Worm (Caenorhabditis elegans) whole organism, young adult: ENCODE results near the gene ncs-6.
A peak's percentile ranks its signal among the peaks of the same experiment; 100 is the strongest.

Source experiments
- B0019.2 ChIP-seq: fragments of 200-800 bp; sonication (Bioruptor generic); conservative IDR thresholded peaks from 2 replicates; pipeline ENCODE4 v1.3.6; 2022; ENCODE audit warnings: missing genetic modification reagents, missing genetic modification characterization, missing compliant biosample characterization
- B0035.1 ChIP-seq: sonication (generic microtip); optimal IDR thresholded peaks from 2 replicates; lab custom pipeline; 2016; ENCODE audit warnings: missing genetic modification characterization, mild to moderate bottlenecking, missing compliant biosample characterization, missing genotype, missing genetic modification reagents
- B0336.3 ChIP-seq: fragments of 200-800 bp; sonication (Bioruptor generic); IDR thresholded peaks from 2 replicates; pipeline ENCODE4 v1.3.6; 2022; ENCODE audit warnings: missing genetic modification characterization, missing compliant biosample characterization
- D2030.7 ChIP-seq: fragments of 200-800 bp; sonication (Bioruptor generic); IDR thresholded peaks from 2 replicates; pipeline ENCODE4 v1.3.6; 2022; ENCODE audit warnings: missing genetic modification reagents, missing genetic modification characterization, missing compliant biosample characterization
- F23B12.7 ChIP-seq: sonication (generic microtip); optimal IDR thresholded peaks from 2 replicates; lab custom pipeline; 2017; ENCODE audit warnings: missing genetic modification characterization, mild to moderate bottlenecking, missing compliant biosample characterization, antibody characterized with exemption, moderate library complexity; ENCODE audit not compliant: insufficient read depth
- F33H1.4 ChIP-seq: fragments of 200-800 bp; sonication (Bioruptor generic); IDR thresholded peaks from 2 replicates; pipeline ENCODE4 v1.3.6; 2022; ENCODE audit warnings: missing genetic modification reagents, missing genetic modification characterization, missing compliant biosample characterization
- F37B4.10 ChIP-seq: fragments of 200-800 bp; sonication (Bioruptor generic); IDR thresholded peaks from 2 replicates; pipeline ENCODE4 v1.3.6; 2022; ENCODE audit warnings: missing genetic modification characterization, missing compliant biosample characterization
- T07F8.4 ChIP-seq: sonication (generic microtip); optimal IDR thresholded peaks from 2 replicates; lab custom pipeline; 2016; ENCODE audit warnings: mild to moderate bottlenecking, missing genetic modification characterization, moderate library complexity, missing compliant biosample characterization
- Y53F4B.3 ChIP-seq: fragments of 200-800 bp; sonication (Bioruptor generic); IDR thresholded peaks from 2 replicates; pipeline ENCODE4 v1.3.6; 2022; ENCODE audit warnings: missing genetic modification reagents, missing genetic modification characterization, missing compliant biosample characterization
- Y95B8A.8 ChIP-seq: fragments of 200-800 bp; sonication (Bioruptor generic); IDR thresholded peaks from 2 replicates; pipeline ENCODE4 v1.3.6; 2022; ENCODE audit warnings: missing genetic modification reagents, missing genetic modification characterization, missing compliant biosample characterization
- athp-1 ChIP-seq: sonication (generic microtip); optimal IDR thresholded peaks from 2 replicates; lab custom pipeline; 2017; ENCODE audit warnings: mild to moderate bottlenecking, missing genetic modification characterization, missing compliant biosample characterization
- attf-5 ChIP-seq: fragments of 200-800 bp; sonication (Bioruptor generic); optimal IDR thresholded peaks from 2 replicates; lab custom pipeline; 2018; ENCODE audit warnings: mild to moderate bottlenecking, missing genetic modification characterization, missing compliant biosample characterization
- bed-2 ChIP-seq: fragments of 200-800 bp; sonication (Bioruptor generic); IDR thresholded peaks from 2 replicates; pipeline ENCODE4 v1.3.6; 2022; ENCODE audit warnings: missing genetic modification reagents, missing genetic modification characterization, missing compliant biosample characterization
- ceh-91 ChIP-seq: fragments of 200-800 bp; sonication (Bioruptor generic); IDR thresholded peaks from 2 replicates; pipeline ENCODE4 v1.3.6; 2022; ENCODE audit warnings: missing genetic modification reagents, missing genetic modification characterization, missing compliant biosample characterization
- chd-7 ChIP-seq: sonication (generic microtip); optimal IDR thresholded peaks from 2 replicates; lab custom pipeline; 2016; ENCODE audit warnings: mild to moderate bottlenecking, missing genetic modification characterization, moderate library complexity, missing compliant biosample characterization
- him-1 ChIP-seq: sonication (generic microtip); optimal IDR thresholded peaks from 2 replicates; lab custom pipeline; 2016; ENCODE audit warnings: missing genotype, missing genetic modification reagents, missing genetic modification characterization, missing compliant biosample characterization
- hmg-1.2 ChIP-seq: fragments of 200-800 bp; sonication (Bioruptor generic); IDR thresholded peaks from 2 replicates; pipeline ENCODE4 v1.3.6; 2022; ENCODE audit warnings: missing genetic modification reagents, missing genetic modification characterization, missing compliant biosample characterization
- lag-1 ChIP-seq: fragments of 200-800 bp; sonication (Bioruptor generic); IDR thresholded peaks from 2 replicates; pipeline ENCODE4 v1.3.6; 2022; ENCODE audit warnings: missing genetic modification reagents, missing genetic modification characterization, missing compliant biosample characterization
- lin-26 ChIP-seq: fragments of 200-800 bp; sonication (Bioruptor generic); IDR thresholded peaks from 2 replicates; pipeline ENCODE4 v1.3.6; 2022; ENCODE audit warnings: missing genetic modification reagents, missing genetic modification characterization, missing compliant biosample characterization
- lin-40 ChIP-seq: sonication (generic microtip); optimal IDR thresholded peaks from 2 replicates; lab custom pipeline; 2016; ENCODE audit warnings: missing genetic modification characterization, mild to moderate bottlenecking, missing compliant biosample characterization, missing genotype, missing genetic modification reagents
- lin-54 ChIP-seq: fragments of 200-800 bp; sonication (Bioruptor generic); optimal IDR thresholded peaks from 2 replicates; lab custom pipeline; 2018; ENCODE audit warnings: mild to moderate bottlenecking, missing genetic modification characterization, missing compliant biosample characterization
- lir-1 ChIP-seq: fragments of 200-800 bp; sonication (Bioruptor generic); conservative IDR thresholded peaks from 2 replicates; pipeline ENCODE4 v1.3.6; 2022; ENCODE audit warnings: missing genetic modification reagents, missing genetic modification characterization, missing compliant biosample characterization
- lsl-1 ChIP-seq: fragments of 200-800 bp; sonication (Bioruptor generic); optimal IDR thresholded peaks from 2 replicates; lab custom pipeline; 2018; ENCODE audit warnings: mild to moderate bottlenecking, missing genetic modification characterization, moderate library complexity, missing compliant biosample characterization
- madf-10 ChIP-seq: sonication (generic microtip); optimal IDR thresholded peaks from 2 replicates; lab custom pipeline; 2016; ENCODE audit warnings: mild to moderate bottlenecking, missing genetic modification characterization, missing compliant biosample characterization
- madf-6 ChIP-seq: fragments of 200-800 bp; sonication (Bioruptor generic); IDR thresholded peaks from 2 replicates; pipeline ENCODE4 v1.3.6; 2022; ENCODE audit warnings: missing genetic modification reagents, missing genetic modification characterization, missing compliant biosample characterization
- madf-8 ChIP-seq: fragments of 200-800 bp; sonication (Bioruptor generic); conservative IDR thresholded peaks from 2 replicates; pipeline ENCODE4 v1.3.6; 2022; ENCODE audit warnings: missing genetic modification reagents, missing genetic modification characterization, missing compliant biosample characterization
- mcd-1 ChIP-seq: fragments of 200-800 bp; sonication (Bioruptor generic); IDR thresholded peaks from 2 replicates; pipeline ENCODE4 v1.3.6; 2022; ENCODE audit warnings: missing genetic modification reagents, missing genetic modification characterization, missing compliant biosample characterization
- nfya-1 ChIP-seq: sonication (generic microtip); optimal IDR thresholded peaks from 2 replicates; lab custom pipeline; 2017; ENCODE audit warnings: antibody characterized with exemption, missing compliant biosample characterization, missing genetic modification characterization, borderline replicate concordance; ENCODE audit not compliant: insufficient read depth
- nhr-120 ChIP-seq: fragments of 200-800 bp; sonication (Bioruptor generic); IDR thresholded peaks from 2 replicates; pipeline ENCODE4 v1.3.6; 2022; ENCODE audit warnings: missing genetic modification characterization, missing compliant biosample characterization
- nhr-179 ChIP-seq: sonication (generic microtip); optimal IDR thresholded peaks from 2 replicates; lab custom pipeline; 2016; ENCODE audit warnings: mild to moderate bottlenecking, missing genetic modification characterization, missing compliant biosample characterization
- nhr-27 ChIP-seq: fragments of 200-800 bp; sonication (Bioruptor generic); optimal IDR thresholded peaks from 2 replicates; lab custom pipeline; 2018; ENCODE audit warnings: mild to moderate bottlenecking, missing genetic modification characterization, moderate library complexity, missing compliant biosample characterization
- nhr-90 ChIP-seq: sonication (generic microtip); optimal IDR thresholded peaks from 2 replicates; lab custom pipeline; 2016; ENCODE audit warnings: missing genotype, mild to moderate bottlenecking, missing genetic modification characterization, missing compliant biosample characterization
- rpc-1 ChIP-seq, 2 experiments: fragments of 150-350 bp in 1 of 2; sonication (generic microtip) in 1 of 2; optimal IDR thresholded peaks; 2 replicates each; lab custom pipeline; 2014 to 2018; ENCODE audit warnings: missing biosample characterization in 1 of 2, missing genetic modification characterization in 1 of 2, missing genetic modification reagents in 1 of 2, missing genotype in 1 of 2
- sea-2 ChIP-seq: fragments of 200-800 bp; sonication (Bioruptor generic); IDR thresholded peaks from 2 replicates; pipeline ENCODE4 v1.3.6; 2022; ENCODE audit warnings: missing genetic modification characterization, missing compliant biosample characterization
- snpc-3.4 ChIP-seq: sonication (generic microtip); optimal IDR thresholded peaks from 2 replicates; lab custom pipeline; 2017; ENCODE audit warnings: missing genetic modification characterization, mild to moderate bottlenecking, missing compliant biosample characterization, antibody characterized with exemption, moderate library complexity, missing genotype, missing genetic modification reagents
- snpc-4 ChIP-seq, 5 experiments: fragments of 150-350 bp in 1 of 5; sonication (generic microtip) in 4 of 5; optimal IDR thresholded peaks; 2 replicates each; lab custom pipeline; 2014 to 2018; ENCODE audit warnings: missing genetic modification characterization in 5 of 5, missing biosample characterization in 3 of 5, antibody characterized with exemption in 2 of 5, mild to moderate bottlenecking in 2 of 5, missing compliant biosample characterization in 2 of 5, missing genotype in 2 of 5, moderate library complexity in 2 of 5, missing genetic modification reagents in 1 of 5
- sptf-2 ChIP-seq: fragments of 200-800 bp; sonication (Bioruptor generic); optimal IDR thresholded peaks from 2 replicates; lab custom pipeline; 2018; ENCODE audit warnings: mild to moderate bottlenecking, missing genetic modification characterization, missing compliant biosample characterization
- tbx-9 ChIP-seq: sonication (generic microtip); optimal IDR thresholded peaks from 2 replicates; lab custom pipeline; 2016; ENCODE audit warnings: borderline replicate concordance, missing genetic modification characterization, inconsistent platforms, missing compliant biosample characterization
- unc-62 ChIP-seq: fragments of 150-350 bp; optimal IDR thresholded peaks from 2 replicates; lab custom pipeline; 2014; ENCODE audit warnings: missing biosample characterization, missing genetic modification reagents, missing genetic modification characterization
- xnd-1 ChIP-seq: sonication (generic microtip); optimal IDR thresholded peaks from 2 replicates; lab custom pipeline; 2016; ENCODE audit warnings: missing genotype, missing genetic modification reagents, missing genetic modification characterization, missing compliant biosample characterization
- zfh-2 ChIP-seq: fragments of 200-800 bp; sonication (Bioruptor generic); conservative IDR thresholded peaks from 2 replicates; pipeline ENCODE4 v1.3.6; 2022; ENCODE audit warnings: missing genetic modification reagents, missing genetic modification characterization, missing compliant biosample characterization
- ztf-18 ChIP-seq: sonication (generic microtip); optimal IDR thresholded peaks from 2 replicates; lab custom pipeline; 2016; ENCODE audit warnings: missing genotype, mild to moderate bottlenecking, missing genetic modification characterization, missing compliant biosample characterization
- ztf-25 ChIP-seq: fragments of 200-800 bp; sonication (Bioruptor generic); IDR thresholded peaks from 2 replicates; pipeline ENCODE4 v1.3.6; 2022; ENCODE audit warnings: missing genetic modification reagents, missing genetic modification characterization, missing compliant biosample characterization

ncs-6 gene

ce11 chrII:3555281-3555680, 27.0 kb upstream of the ncs-6 start:
- TF ChIP-seq bed-2 (GFP tag; lab: Robert Waterston, UW) (no peak), hmg-1.2 (GFP tag; lab: Robert Waterston, UW) (peak; percentile 23; the same call in 1 of the 2 replicates), lin-40 (tag; lab: Kevin White, UChicago) (peak; percentile 12), ztf-18 (tag; lab: Kevin White, UChicago) (no peak), B0035.1 (tag; lab: Kevin White, UChicago) (no peak), lag-1 (GFP tag; lab: Robert Waterston, UW) (no peak), F37B4.10 (no peak), mcd-1 (GFP tag; lab: Robert Waterston, UW) (peak; percentile 49), madf-6 (GFP tag; lab: Robert Waterston, UW) (no peak), B0019.2 (no peak), T07F8.4 (tag; lab: Kevin White, UChicago) (no peak), snpc-3.4 (no peak), nhr-120 (GFP tag; lab: Robert Waterston, UW) (no peak)

ce11 chrII:3554673-3555072, 26.4 kb upstream of the ncs-6 start:
- TF ChIP-seq F33H1.4 (GFP tag; lab: Robert Waterston, UW): 0 out of 2 replicates have a peak, but pooled peaks have one; percentile 14
- peak; percentile 56 for TF ChIP-seq lin-54 (GFP tag; lab: Kevin White, UChicago)
- TF ChIP-seq lsl-1 (GFP tag; lab: Kevin White, UChicago): peak; percentile 11
- no peak for TF ChIP-seq tbx-9
- peak; percentile 75 for TF ChIP-seq mcd-1 (GFP tag; lab: Robert Waterston, UW)
- peak; percentile 49 for TF ChIP-seq madf-6 (GFP tag; lab: Robert Waterston, UW)
- TF ChIP-seq athp-1 (tag; lab: Kevin White, UChicago): no peak
- no peak for TF ChIP-seq ztf-25 (GFP tag; lab: Robert Waterston, UW)
- peak; percentile 55 for TF ChIP-seq xnd-1
- TF ChIP-seq D2030.7 (GFP tag; lab: Robert Waterston, UW): 0 out of 2 replicates have a peak, but pooled peaks have one; percentile 11
- no peak for TF ChIP-seq sptf-2 (GFP tag; lab: Kevin White, UChicago)

- no peak for TF ChIP-seq Y53F4B.3 (GFP tag; lab: Robert Waterston, UW)
- no peak for TF ChIP-seq nhr-120 (GFP tag; lab: Robert Waterston, UW)
- TF ChIP-seq nfya-1 (tag; lab: Kevin White, UChicago): no peak
- no peak for TF ChIP-seq zfh-2 (GFP tag; lab: Robert Waterston, UW)
- peak; percentile 62; the same call in 1 of the 2 replicates for TF ChIP-seq ceh-91 (GFP tag; lab: Robert Waterston, UW)
- no peak for TF ChIP-seq Y95B8A.8 (GFP tag; lab: Robert Waterston, UW)
- TF ChIP-seq him-1 (tag; lab: Kevin White, UChicago): no peak
- TF ChIP-seq F23B12.7 (tag; lab: Kevin White, UChicago): no peak
- no peak for TF ChIP-seq snpc-4 (GFP tag; optimal IDR thresholded peaks at IDR 0.05; lab: Kevin White, UChicago)
- TF ChIP-seq snpc-4 (tag; optimal IDR thresholded peaks at IDR 0.05; lab: Kevin White, UChicago): peak in 1 of 4 experiments; percentile 45
- no peak for TF ChIP-seq nhr-90
- TF ChIP-seq madf-10 (tag; lab: Kevin White, UChicago): no peak
- TF ChIP-seq lir-1 (GFP tag; lab: Robert Waterston, UW): no peak
- no peak for TF ChIP-seq chd-7
- no peak for TF ChIP-seq nhr-179 (tag; lab: Kevin White, UChicago)
- TF ChIP-seq lag-1 (GFP tag; lab: Robert Waterston, UW): no peak
- TF ChIP-seq ztf-18 (tag; lab: Kevin White, UChicago): no peak
- no peak for TF ChIP-seq lin-26 (GFP tag; lab: Robert Waterston, UW)
- no peak for TF ChIP-seq rpc-1 (optimal IDR thresholded peaks at IDR 0.05; lab: Kevin White, UChicago)
- TF ChIP-seq rpc-1 (tag; optimal IDR thresholded peaks at IDR 0.05; lab: Kevin White, UChicago): no peak
- peak; percentile 64; the same call in 1 of the 2 replicates for TF ChIP-seq B0336.3 (GFP tag; lab: Robert Waterston, UW)
- no peak for TF ChIP-seq unc-62 (GFP tag; lab: Kevin White, UChicago)
- no peak for TF ChIP-seq sea-2
- TF ChIP-seq nhr-27 (tag; lab: Kevin White, UChicago): no peak
- peak; percentile 45 for TF ChIP-seq attf-5 (GFP tag; lab: Kevin White, UChicago)
- TF ChIP-seq B0019.2: no peak
- no peak for TF ChIP-seq snpc-3.4
- peak; percentile 23; the same call in 1 of the 2 replicates for TF ChIP-seq hmg-1.2 (GFP tag; lab: Robert Waterston, UW)
- peak; percentile 53 for TF ChIP-seq madf-8 (GFP tag; lab: Robert Waterston, UW)
Measured at ce11 chrII:3553453-3553852, 25.1 kb upstream of the ncs-6 start, which contains the start of gene dnc-3. dnc-3 (plus strand) TSS chrII:3553724.
